Worm (Caenorhabditis elegans): Measurements from ENCODE around the gene Y55F3C.9.

Y55F3C.9 gene

ce11 chrIV:762016-762459 is 34.0 kb upstream of the Y55F3C.9 start (continued):
- TF ChIP-seq sma-3 (GFP tag; optimal IDR thresholded peaks at IDR 0.05): peak; percentile 78
- no peak for TF ChIP-seq alr-1 (tag; optimal IDR thresholded peaks at IDR 0.05)
- TF ChIP-seq nhr-25 (tag; optimal IDR thresholded peaks at IDR 0.05): no peak
- no peak for TF ChIP-seq ztf-11 (tag; optimal IDR thresholded peaks at IDR 0.05)
- peak; percentile 13 for TF ChIP-seq sma-9 (GFP tag; optimal IDR thresholded peaks at IDR 0.05)
- no peak for TF ChIP-seq sma-9 (tag; optimal IDR thresholded peaks at IDR 0.05)
- TF ChIP-seq nhr-21 (tag; optimal IDR thresholded peaks at IDR 0.05): peak; percentile 26
- TF ChIP-seq lin-39 (tag; optimal IDR thresholded peaks at IDR 0.05): no peak
- no peak for TF ChIP-seq unc-39 (tag; optimal IDR thresholded peaks at IDR 0.05)

- TF ChIP-seq unc-55 (GFP tag; optimal IDR thresholded peaks at IDR 0.05) (peak; percentile 23), nhr-10 (tag; optimal IDR thresholded peaks at IDR 0.05) (no peak), blmp-1 (tag; optimal IDR thresholded peaks at IDR 0.05; ENCODE audit: insufficient read depth) (no peak), lin-39 (tag; optimal IDR thresholded peaks at IDR 0.05) (no peak)
These were observed 32.3 kb upstream of the Y55F3C.9 start, which contains the start of gene gst-40 for ce11 chrIV:760267-760666. gst-40 (plus strand) TSS chrIV:760502.

ce11 chrIV:757548-757947 is 29.6 kb upstream of the Y55F3C.9 start:
- TF ChIP-seq lsy-2 (tag; optimal IDR thresholded peaks at IDR 0.05) (no peak), peb-1 (tag; optimal IDR thresholded peaks at IDR 0.05) (no peak), nhr-25 (tag; optimal IDR thresholded peaks at IDR 0.05) (no peak), zag-1 (tag; optimal IDR thresholded peaks at IDR 0.05) (no peak), dmd-4 (tag; optimal IDR thresholded peaks at IDR 0.05) (no peak), sem-4 (tag; optimal IDR thresholded peaks at IDR 0.05) (no peak), egl-27 (tag; optimal IDR thresholded peaks at IDR 0.05) (no peak), nhr-23 (tag; optimal IDR thresholded peaks at IDR 0.05) (no peak), mbf-1 (tag; optimal IDR thresholded peaks at IDR 0.05) (no peak)

ce11 chrIV:756956-757355 is 29.0 kb upstream of the Y55F3C.9 start:
- TF ChIP-seq sma-3 (GFP tag; optimal IDR thresholded peaks at IDR 0.05) (no peak), fos-1 (tag; optimal IDR thresholded peaks at IDR 0.05) (no peak), ZK546.5 (tag; optimal IDR thresholded peaks at IDR 0.05) (no peak), Y55F3AM.14 (GFP tag; optimal IDR thresholded peaks at IDR 0.05) (no peak), sem-4 (tag; optimal IDR thresholded peaks at IDR 0.05) (no peak), blmp-1 (tag; optimal IDR thresholded peaks at IDR 0.05; ENCODE audit: insufficient read depth) (no peak), elt-1 (tag; optimal IDR thresholded peaks at IDR 0.05) (no peak), nhr-21 (tag; optimal IDR thresholded peaks at IDR 0.05) (no peak), unc-62 (GFP tag; optimal IDR thresholded peaks at IDR 0.05) (no peak), unc-39 (tag; optimal IDR thresholded peaks at IDR 0.05) (no peak), snpc-4 (tag; optimal IDR thresholded peaks at IDR 0.05) (no peak)

- TF ChIP-seq elt-1 (tag; optimal IDR thresholded peaks at IDR 0.05) (no peak), sma-9 (GFP tag; optimal IDR thresholded peaks at IDR 0.05) (no peak), sma-9 (tag; optimal IDR thresholded peaks at IDR 0.05) (no peak), nhr-77 (tag; optimal IDR thresholded peaks at IDR 0.05) (no peak)
These were observed 28.4 kb upstream of the Y55F3C.9 start, which contains the start of gene srt-23 for ce11 chrIV:756421-756820. srt-23 (plus strand) TSS chrIV:756721.

- TF ChIP-seq alr-1 (tag; optimal IDR thresholded peaks at IDR 0.05): no peak
These were observed 26.5 kb upstream of the Y55F3C.9 start for ce11 chrIV:754357-754972.

ce11 chrIV:749557-749956 is 21.6 kb upstream of the Y55F3C.9 start:
- TF ChIP-seq gmeb-1 (tag; optimal IDR thresholded peaks at IDR 0.05) (no peak), unc-62 (GFP tag; optimal IDR thresholded peaks at IDR 0.05) (no peak), dmd-4 (tag; optimal IDR thresholded peaks at IDR 0.05) (no peak), nhr-237 (tag; optimal IDR thresholded peaks at IDR 0.05) (no peak)

Data from whole organism, L2 larva.